Fruit fly (Drosophila melanogaster) whole organism, pupa: ENCODE data around the gene CG6023.
A peak's percentile ranks its signal among the peaks of the same experiment; 100 is the strongest.

ENCODE experiments used
- CG10348 ChIP-seq: fragments of 200-800 bp; sonication (Bioruptor generic); IDR thresholded peaks from 2 replicates; pipeline ENCODE4 v1.3.6; 2022; ENCODE audit warnings: missing biosample characterization, missing genetic modification characterization
- CG12605 ChIP-seq: fragments of 200-800 bp; sonication (Bioruptor generic); IDR thresholded peaks from 2 replicates; pipeline ENCODE4 v1.3.6; 2022; ENCODE audit warnings: missing biosample characterization, missing genetic modification characterization
- CG13204 ChIP-seq: fragments of 200-800 bp; sonication (Bioruptor generic); optimal IDR thresholded peaks from 2 replicates; lab custom pipeline; 2018; ENCODE audit warnings: missing biosample characterization, mild to moderate bottlenecking, missing genetic modification characterization, moderate library complexity
- CG14655 ChIP-seq: fragments of 200-800 bp; sonication (Bioruptor generic); optimal IDR thresholded peaks from 3 replicates; lab custom pipeline; 2017; ENCODE audit warnings: mild to moderate bottlenecking, missing biosample characterization, missing genetic modification reagents, missing genetic modification characterization
- CG15710 ChIP-seq: fragments of 200-800 bp; sonication (Bioruptor generic); optimal IDR thresholded peaks from 2 replicates; lab custom pipeline; 2018; ENCODE audit warnings: missing biosample characterization, mild to moderate bottlenecking, missing genetic modification characterization, moderate library complexity
- CG17806 ChIP-seq: fragments of 200-800 bp; sonication (Bioruptor generic); optimal IDR thresholded peaks from 2 replicates; lab custom pipeline; 2018; ENCODE audit warnings: missing biosample characterization, mild to moderate bottlenecking, missing genetic modification characterization, moderate library complexity
- CG32121 ChIP-seq: fragments of 200-800 bp; sonication (Bioruptor generic); IDR thresholded peaks from 2 replicates; pipeline ENCODE4 v1.3.6; 2022; ENCODE audit warnings: missing biosample characterization, missing genetic modification characterization
- CG34367 ChIP-seq: fragments of 200-800 bp; sonication (Bioruptor generic); optimal IDR thresholded peaks from 2 replicates; lab custom pipeline; 2018; ENCODE audit warnings: missing biosample characterization, mild to moderate bottlenecking, missing genetic modification characterization
- CG4496 ChIP-seq: fragments of 200-800 bp; sonication (Bioruptor generic); IDR thresholded peaks from 3 replicates; pipeline ENCODE4 v1.3.6; 2022; ENCODE audit warnings: missing biosample characterization, missing genetic modification characterization
- CG8159 ChIP-seq: fragments of 200-800 bp; sonication (Bioruptor generic); optimal IDR thresholded peaks from 3 replicates; lab custom pipeline; 2018; ENCODE audit warnings: missing biosample characterization, mild to moderate bottlenecking, missing genetic modification characterization, moderate library complexity
- CG8301 ChIP-seq: fragments of 200-800 bp; sonication (Bioruptor generic); optimal IDR thresholded peaks from 2 replicates; lab custom pipeline; 2018; ENCODE audit warnings: missing biosample characterization, mild to moderate bottlenecking, missing genetic modification characterization
- CG9948 ChIP-seq: fragments of 200-800 bp; sonication (Bioruptor generic); optimal IDR thresholded peaks from 2 replicates; lab custom pipeline; 2018; ENCODE audit warnings: missing biosample characterization, mild to moderate bottlenecking, missing genetic modification characterization, moderate library complexity
- D1 ChIP-seq: fragments of 200-800 bp; sonication (Bioruptor generic); optimal IDR thresholded peaks from 2 replicates; lab custom pipeline; 2018; ENCODE audit warnings: missing biosample characterization, mild to moderate bottlenecking, missing genetic modification characterization, moderate library complexity
- EcR ChIP-seq: fragments of 200-800 bp; sonication (Bioruptor generic); optimal IDR thresholded peaks from 3 replicates; lab custom pipeline; 2019; ENCODE audit warnings: missing biosample characterization, missing genetic modification characterization, mild to moderate bottlenecking, moderate library complexity, missing genetic modification reagents
- Ets98B ChIP-seq: fragments of 200-800 bp; sonication (Bioruptor generic); IDR thresholded peaks from 2 replicates; pipeline ENCODE4 v1.3.6; 2022; ENCODE audit warnings: missing biosample characterization, missing genetic modification characterization
- Pif1A ChIP-seq: fragments of 200-800 bp; sonication (Bioruptor generic); optimal IDR thresholded peaks from 3 replicates; lab custom pipeline; 2016; ENCODE audit warnings: missing biosample characterization, missing genetic modification characterization
- Pif1B ChIP-seq: fragments of 200-800 bp; sonication (Bioruptor generic); optimal IDR thresholded peaks from 3 replicates; lab custom pipeline; 2016; ENCODE audit warnings: missing biosample characterization, missing genetic modification characterization
- Snoo ChIP-seq: fragments of 200-800 bp; sonication (Bioruptor generic); optimal IDR thresholded peaks from 3 replicates; lab custom pipeline; 2017; ENCODE audit warnings: missing biosample characterization, mild to moderate bottlenecking, missing genetic modification characterization, inconsistent platforms
- fd96Ca ChIP-seq: fragments of 200-800 bp; sonication (Bioruptor generic); IDR thresholded peaks from 3 replicates; pipeline ENCODE4 v1.3.6; 2022; ENCODE audit warnings: missing biosample characterization, missing genetic modification characterization
- gl ChIP-seq: fragments of 200-800 bp; sonication (Bioruptor generic); optimal IDR thresholded peaks from 2 replicates; lab custom pipeline; 2018; ENCODE audit warnings: missing biosample characterization, mild to moderate bottlenecking, missing genetic modification characterization
- rn ChIP-seq: fragments of 200-800 bp; sonication (Bioruptor generic); IDR thresholded peaks from 2 replicates; pipeline ENCODE4 v1.3.6; 2022; ENCODE audit warnings: missing biosample characterization, missing genetic modification characterization

CG6023 gene

dm6 chrX:18282381-18282813 is 38.6 kb downstream of the CG6023 start:
- TF ChIP-seq CG12605 (GFP tag; lab: Robert Waterston, UW): peak; percentile 38; the same call in 1 of the 2 replicates
- peak; percentile 53; the same call in 1 of the 3 replicates for TF ChIP-seq CG4496 (GFP tag; lab: Robert Waterston, UW)
- TF ChIP-seq fd96Ca (GFP tag; lab: Robert Waterston, UW): peak; percentile 7; the same call in 1 of the 3 replicates
- TF ChIP-seq CG34367: no peak
- 0 out of 2 replicates have a peak, but pooled peaks have one; percentile 11 for TF ChIP-seq CG32121 (GFP tag; lab: Robert Waterston, UW)
- TF ChIP-seq CG15710: no peak
- TF ChIP-seq EcR (GFP tag; lab: Kevin White, UChicago): peak; percentile 73
- TF ChIP-seq CG13204 (GFP tag; lab: Kevin White, UChicago): peak; percentile 97
- peak; percentile 17; the same call in 1 of the 2 replicates for TF ChIP-seq Ets98B
- TF ChIP-seq, all 21 proteins: peak for 7

- TF ChIP-seq CG14655 (GFP tag; lab: Kevin White, UChicago): no peak
- TF ChIP-seq gl (tag; lab: Kevin White, UChicago): no peak
- no peak for TF ChIP-seq Pif1A (GFP tag; lab: Kevin White, UChicago)
- TF ChIP-seq CG8159 (tag; lab: Kevin White, UChicago): no peak
- no peak for TF ChIP-seq CG15710
- TF ChIP-seq CG17806 (tag; lab: Kevin White, UChicago): no peak
- TF ChIP-seq CG4496 (GFP tag; lab: Robert Waterston, UW): no peak
- no peak for TF ChIP-seq D1 (tag; lab: Kevin White, UChicago)
Observed at dm6 chrX:18278706-18279105, 42.3 kb downstream of the CG6023 start.

- peak; percentile 68 for TF ChIP-seq CG13204 (GFP tag; lab: Kevin White, UChicago)
- no peak for TF ChIP-seq gl (tag; lab: Kevin White, UChicago)
- TF ChIP-seq CG8301 (tag; lab: Kevin White, UChicago): no peak
- no peak for TF ChIP-seq CG32121 (GFP tag; lab: Robert Waterston, UW)
- no peak for TF ChIP-seq Pif1A (GFP tag; lab: Kevin White, UChicago)
- TF ChIP-seq EcR (GFP tag; lab: Kevin White, UChicago): no peak
- TF ChIP-seq CG8159 (tag; lab: Kevin White, UChicago): peak; percentile 31
- TF ChIP-seq fd96Ca (GFP tag; lab: Robert Waterston, UW): 0 out of 3 replicates have a peak, but pooled peaks have one; percentile 22
- 0 out of 2 replicates have a peak, but pooled peaks have one; percentile 44 for TF ChIP-seq CG12605 (GFP tag; lab: Robert Waterston, UW)
- no peak for TF ChIP-seq Ets98B
- TF ChIP-seq CG14655 (GFP tag; lab: Kevin White, UChicago): no peak
- TF ChIP-seq D1 (tag; lab: Kevin White, UChicago): no peak
- TF ChIP-seq CG4496 (GFP tag; lab: Robert Waterston, UW): no peak
- TF ChIP-seq CG34367: no peak
- no peak for TF ChIP-seq CG9948 (tag; lab: Kevin White, UChicago)
- no peak for TF ChIP-seq rn (GFP tag; lab: Robert Waterston, UW)
- peak; percentile 18 for TF ChIP-seq CG15710
- no peak for TF ChIP-seq CG10348 (GFP tag; lab: Robert Waterston, UW)
- TF ChIP-seq CG17806 (tag; lab: Kevin White, UChicago): no peak
- no peak for TF ChIP-seq Snoo
Observed at dm6 chrX:18276485-18277321, 44.3 kb downstream of the CG6023 start, which contains the start of gene upd3. upd3 (plus strand) TSS chrX:18277233.

- no peak for TF ChIP-seq CG4496 (GFP tag; lab: Robert Waterston, UW)
- TF ChIP-seq rn (GFP tag; lab: Robert Waterston, UW): no peak
- TF ChIP-seq Snoo: no peak
- TF ChIP-seq CG14655 (GFP tag; lab: Kevin White, UChicago): no peak
- TF ChIP-seq Pif1B (GFP tag; lab: Kevin White, UChicago): no peak
- TF ChIP-seq EcR (GFP tag; lab: Kevin White, UChicago): no peak
- no peak for TF ChIP-seq fd96Ca (GFP tag; lab: Robert Waterston, UW)
- TF ChIP-seq Pif1A (GFP tag; lab: Kevin White, UChicago): no peak
- no peak for TF ChIP-seq CG10348 (GFP tag; lab: Robert Waterston, UW)
Observed at dm6 chrX:18275902-18276301, 45.1 kb downstream of the CG6023 start.

- peak; percentile 67 for TF ChIP-seq Snoo
- TF ChIP-seq fd96Ca (GFP tag; lab: Robert Waterston, UW): no peak
- no peak for TF ChIP-seq Pif1A (GFP tag; lab: Kevin White, UChicago)
- no peak for TF ChIP-seq gl (tag; lab: Kevin White, UChicago)
- TF ChIP-seq CG13204 (GFP tag; lab: Kevin White, UChicago): no peak
- TF ChIP-seq D1 (tag; lab: Kevin White, UChicago): no peak
- no peak for TF ChIP-seq Ets98B
- peak; percentile 72 for TF ChIP-seq CG15710
- TF ChIP-seq Pif1B (GFP tag; lab: Kevin White, UChicago): no peak
- TF ChIP-seq CG8301 (tag; lab: Kevin White, UChicago): peak; percentile 20
- TF ChIP-seq CG14655 (GFP tag; lab: Kevin White, UChicago): peak; percentile 68
- no peak for TF ChIP-seq CG4496 (GFP tag; lab: Robert Waterston, UW)
- TF ChIP-seq EcR (GFP tag; lab: Kevin White, UChicago): no peak
- TF ChIP-seq CG8159 (tag; lab: Kevin White, UChicago): peak; percentile 74
- TF ChIP-seq CG9948 (tag; lab: Kevin White, UChicago): peak; percentile 63
- TF ChIP-seq CG32121 (GFP tag; lab: Robert Waterston, UW): no peak
- TF ChIP-seq CG34367: peak; percentile 42
- no peak for TF ChIP-seq CG12605 (GFP tag; lab: Robert Waterston, UW)
- peak; percentile 56 for TF ChIP-seq CG17806 (tag; lab: Kevin White, UChicago)
- no peak for TF ChIP-seq rn (GFP tag; lab: Robert Waterston, UW)
- TF ChIP-seq CG10348 (GFP tag; lab: Robert Waterston, UW): no peak
- TF ChIP-seq, all 21 proteins: peak for 8
Observed at dm6 chrX:18273180-18274016, 47.6 kb downstream of the CG6023 start.
